Fruit fly (Drosophila melanogaster) whole organism, wandering third instar larva: ENCODE measurements around the gene CG31294.

Experiments used
- CrebA ChIP-seq: fragments of 200-800 bp; sonication (Bioruptor generic); optimal IDR thresholded peaks from 2 replicates; lab custom pipeline; 2016; ENCODE audit warnings: missing biosample characterization, mild to moderate bottlenecking, missing genetic modification characterization, borderline replicate concordance
- Dfd ChIP-seq: fragments of >200 bp; optimal IDR thresholded peaks from 2 replicates; lab custom pipeline; 2017; ENCODE audit warnings: missing biosample characterization, missing genetic modification characterization
- Hr78 ChIP-seq: fragments of >200 bp; optimal IDR thresholded peaks from 2 replicates; lab custom pipeline; 2017; ENCODE audit warnings: missing biosample characterization, missing genetic modification characterization
- Jra ChIP-seq: sonication (Bioruptor generic); optimal IDR thresholded peaks from 2 replicates; lab custom pipeline; 2016; ENCODE audit warnings: missing biosample characterization, missing genetic modification characterization
- Myc ChIP-seq: fragments of >200 bp; optimal IDR thresholded peaks from 2 replicates; lab custom pipeline; 2017
- Rel ChIP-seq, 2 experiments: fragments of 200-800 bp; sonication (Bioruptor generic) in 1 of 2; optimal IDR thresholded peaks; 2 replicates in 1 of 2; 3 replicates in 1 of 2; lab custom pipeline; 2016 to 2019; ENCODE audit warnings: mild to moderate bottlenecking in 2 of 2, missing biosample characterization in 2 of 2, missing genetic modification characterization in 2 of 2, moderate library complexity in 1 of 2
- Sp1 ChIP-seq: fragments of 200-800 bp; sonication (Bioruptor generic); optimal IDR thresholded peaks from 3 replicates; lab custom pipeline; 2019; ENCODE audit warnings: missing biosample characterization, mild to moderate bottlenecking, missing genetic modification characterization, moderate library complexity
- brk ChIP-seq: fragments of 200-800 bp; sonication (Bioruptor generic); optimal IDR thresholded peaks from 2 replicates; lab custom pipeline; 2016; ENCODE audit warnings: missing biosample characterization, mild to moderate bottlenecking, missing genetic modification characterization
- dmrt93B ChIP-seq: fragments of 200-800 bp; sonication (Bioruptor generic); optimal IDR thresholded peaks from 2 replicates; lab custom pipeline; 2018; ENCODE audit warnings: missing biosample characterization, mild to moderate bottlenecking, missing genetic modification characterization
- ey ChIP-seq: fragments of 200-800 bp; sonication (Bioruptor generic); optimal IDR thresholded peaks from 2 replicates; lab custom pipeline; 2016; ENCODE audit warnings: missing biosample characterization, missing genetic modification characterization
- h ChIP-seq: fragments of 200-800 bp; sonication (Bioruptor generic); optimal IDR thresholded peaks from 3 replicates; lab custom pipeline; 2016; ENCODE audit warnings: missing biosample characterization, mild to moderate bottlenecking, missing genetic modification characterization
- jim ChIP-seq: fragments of 175-275, 200-325 bp; sonication (Bioruptor generic); optimal IDR thresholded peaks from 2 replicates; lab custom pipeline; 2016; ENCODE audit warnings: missing biosample characterization, mild to moderate bottlenecking, missing genetic modification characterization
- lola ChIP-seq: fragments of >200 bp; optimal IDR thresholded peaks from 2 replicates; lab custom pipeline; 2017; ENCODE audit warnings: missing biosample characterization, missing genetic modification characterization

dm6 chr3R:15696461-15697044, 19.8 kb downstream of the CG31294 start:
- TF ChIP-seq lola (GFP tag; lab: Kevin White, UChicago) (no peak), Myc (lab: Kevin White, UChicago) (no peak), jim (GFP tag; lab: Kevin White, UChicago) (no peak), Hr78 (GFP tag; lab: Kevin White, UChicago) (no peak), CrebA (GFP tag; lab: Kevin White, UChicago) (no peak), Dfd (GFP tag; lab: Kevin White, UChicago) (no peak), Rel (GFP tag; optimal IDR thresholded peaks at IDR 0.05; lab: Kevin White, UChicago) (no peak), Rel (tag; optimal IDR thresholded peaks at IDR 0.05; lab: Kevin White, UChicago) (no peak), brk (GFP tag; lab: Kevin White, UChicago) (no peak), h (GFP tag; lab: Kevin White, UChicago) (no peak), ey (no peak), Jra (GFP tag; lab: Kevin White, UChicago) (no peak), Sp1 (GFP tag; lab: Kevin White, UChicago) (no peak), dmrt93B (GFP tag; lab: Kevin White, UChicago) (no peak)
